Fruit fly (Drosophila melanogaster) whole organism, wandering third instar larva: Measurements from ENCODE around the gene SA2.
A peak's percentile ranks its signal among the peaks of the same experiment; 100 is the strongest.

Source experiments
- Abd-B ChIP-seq: fragments of >200 bp; optimal IDR thresholded peaks from 2 replicates; lab custom pipeline; 2017; ENCODE audit warnings: missing biosample characterization, missing genetic modification characterization
- CG32264 ChIP-seq: fragments of 200-800 bp; sonication (Bioruptor generic); optimal IDR thresholded peaks from 2 replicates; lab custom pipeline; 2016; ENCODE audit warnings: missing biosample characterization, missing genetic modification characterization
- CG9705 ChIP-seq: fragments of 200-800 bp; sonication (Bioruptor generic); optimal IDR thresholded peaks from 2 replicates; lab custom pipeline; 2018; ENCODE audit warnings: missing biosample characterization, mild to moderate bottlenecking, missing genetic modification characterization
- CrebA ChIP-seq: fragments of 200-800 bp; sonication (Bioruptor generic); optimal IDR thresholded peaks from 2 replicates; lab custom pipeline; 2016; ENCODE audit warnings: missing biosample characterization, mild to moderate bottlenecking, missing genetic modification characterization, borderline replicate concordance
- Dfd ChIP-seq: fragments of >200 bp; optimal IDR thresholded peaks from 2 replicates; lab custom pipeline; 2017; ENCODE audit warnings: missing biosample characterization, missing genetic modification characterization
- Dif ChIP-seq: fragments of 200-275, 200-300 bp; sonication (Bioruptor generic); optimal IDR thresholded peaks from 2 replicates; lab custom pipeline; 2018; ENCODE audit warnings: missing biosample characterization, missing genetic modification characterization; ENCODE audit not compliant: partially characterized antibody
- GATAd ChIP-seq: sonication (Bioruptor generic); optimal IDR thresholded peaks from 2 replicates; lab custom pipeline; 2016; ENCODE audit warnings: missing biosample characterization, missing genetic modification characterization
- HLH106 ChIP-seq: fragments of 200-800 bp; optimal IDR thresholded peaks from 3 replicates; lab custom pipeline; 2019; ENCODE audit warnings: missing biosample characterization, mild to moderate bottlenecking, missing genetic modification characterization, moderate library complexity
- Hnf4 ChIP-seq: fragments of 200-800 bp; sonication (Bioruptor generic); optimal IDR thresholded peaks from 2 replicates; lab custom pipeline; 2016; ENCODE audit warnings: missing biosample characterization, mild to moderate bottlenecking, missing genetic modification characterization
- Hr78 ChIP-seq: fragments of >200 bp; optimal IDR thresholded peaks from 2 replicates; lab custom pipeline; 2017; ENCODE audit warnings: missing biosample characterization, missing genetic modification characterization
- Hr83 ChIP-seq: fragments of 200-300 bp; sonication (Bioruptor generic); optimal IDR thresholded peaks from 2 replicates; lab custom pipeline; 2016; ENCODE audit warnings: missing biosample characterization, mild to moderate bottlenecking, missing genetic modification characterization, moderate library complexity; ENCODE audit not compliant: poor library complexity, severe bottlenecking
- Jra ChIP-seq: sonication (Bioruptor generic); optimal IDR thresholded peaks from 2 replicates; lab custom pipeline; 2016; ENCODE audit warnings: missing biosample characterization, missing genetic modification characterization
- Mio ChIP-seq: sonication (Bioruptor generic); optimal IDR thresholded peaks from 2 replicates; lab custom pipeline; 2016; ENCODE audit warnings: missing biosample characterization, missing genetic modification characterization
- Myc ChIP-seq: fragments of >200 bp; optimal IDR thresholded peaks from 2 replicates; lab custom pipeline; 2017
- N ChIP-seq: fragments of >200 bp; optimal IDR thresholded peaks from 2 replicates; lab custom pipeline; 2018; ENCODE audit warnings: missing biosample characterization, missing external identifiers, missing genetic modification characterization
- OdsH ChIP-seq: fragments of 200-800 bp; sonication (Bioruptor generic); optimal IDR thresholded peaks from 2 replicates; lab custom pipeline; 2016; ENCODE audit warnings: missing biosample characterization, mild to moderate bottlenecking, missing genetic modification characterization
- Rel ChIP-seq, 2 experiments: fragments of 200-800 bp; sonication (Bioruptor generic) in 1 of 2; optimal IDR thresholded peaks; 2 replicates in 1 of 2; 3 replicates in 1 of 2; lab custom pipeline; 2016 to 2019; ENCODE audit warnings: mild to moderate bottlenecking in 2 of 2, missing biosample characterization in 2 of 2, missing genetic modification characterization in 2 of 2, moderate library complexity in 1 of 2
- Sp1 ChIP-seq: fragments of 200-800 bp; sonication (Bioruptor generic); optimal IDR thresholded peaks from 3 replicates; lab custom pipeline; 2019; ENCODE audit warnings: missing biosample characterization, mild to moderate bottlenecking, missing genetic modification characterization, moderate library complexity
- Vsx2 ChIP-seq: fragments of 200-300, 225-300 bp; sonication (Bioruptor generic); optimal IDR thresholded peaks from 2 replicates; lab custom pipeline; 2018; ENCODE audit warnings: missing biosample characterization, missing genetic modification characterization; ENCODE audit not compliant: partially characterized antibody
- br ChIP-seq: fragments of 200-800 bp; sonication (Bioruptor generic); optimal IDR thresholded peaks from 2 replicates; lab custom pipeline; 2016; ENCODE audit warnings: missing biosample characterization, missing genetic modification characterization
- brk ChIP-seq: fragments of 200-800 bp; sonication (Bioruptor generic); optimal IDR thresholded peaks from 2 replicates; lab custom pipeline; 2016; ENCODE audit warnings: missing biosample characterization, mild to moderate bottlenecking, missing genetic modification characterization
- dl ChIP-seq, 2 experiments: fragments of 175-275, 200-275 bp in 1 of 2; fragments of 200-275 bp in 1 of 2; sonication (Bioruptor generic); optimal IDR thresholded peaks; lab custom pipeline; 2018; ENCODE audit warnings: mild to moderate bottlenecking in 2 of 2, missing biosample characterization in 2 of 2, missing genetic modification characterization in 2 of 2, moderate library complexity in 2 of 2; ENCODE audit not compliant: partially characterized antibody in 2 of 2, insufficient read depth in 1 of 2
- dmrt93B ChIP-seq: fragments of 200-800 bp; sonication (Bioruptor generic); optimal IDR thresholded peaks from 2 replicates; lab custom pipeline; 2018; ENCODE audit warnings: missing biosample characterization, mild to moderate bottlenecking, missing genetic modification characterization
- dsf ChIP-seq: sonication (Bioruptor generic); optimal IDR thresholded peaks from 2 replicates; lab custom pipeline; 2016; ENCODE audit warnings: missing biosample characterization, missing genetic modification characterization, borderline replicate concordance
- ey ChIP-seq: fragments of 200-800 bp; sonication (Bioruptor generic); optimal IDR thresholded peaks from 2 replicates; lab custom pipeline; 2016; ENCODE audit warnings: missing biosample characterization, missing genetic modification characterization
- foxo ChIP-seq, 2 experiments: fragments of 200-800 bp; sonication (Bioruptor generic); optimal IDR thresholded peaks; 2 replicates in 1 of 2; 3 replicates in 1 of 2; lab custom pipeline; 2016 to 2017; ENCODE audit warnings: missing biosample characterization in 2 of 2, missing genetic modification characterization in 2 of 2
- fru ChIP-seq: fragments of 200-800 bp; sonication (Bioruptor generic); optimal IDR thresholded peaks from 3 replicates; lab custom pipeline; 2016; ENCODE audit warnings: missing biosample characterization, mild to moderate bottlenecking, missing genetic modification characterization
- h ChIP-seq: fragments of 200-800 bp; sonication (Bioruptor generic); optimal IDR thresholded peaks from 3 replicates; lab custom pipeline; 2016; ENCODE audit warnings: missing biosample characterization, mild to moderate bottlenecking, missing genetic modification characterization
- jim ChIP-seq: fragments of 175-275, 200-325 bp; sonication (Bioruptor generic); optimal IDR thresholded peaks from 2 replicates; lab custom pipeline; 2016; ENCODE audit warnings: missing biosample characterization, mild to moderate bottlenecking, missing genetic modification characterization
- lola ChIP-seq: fragments of >200 bp; optimal IDR thresholded peaks from 2 replicates; lab custom pipeline; 2017; ENCODE audit warnings: missing biosample characterization, missing genetic modification characterization
- pan ChIP-seq: fragments of >200 bp; optimal IDR thresholded peaks from 2 replicates; lab custom pipeline; 2017
- psq ChIP-seq: fragments of 200-800 bp; sonication (Bioruptor generic); optimal IDR thresholded peaks from 3 replicates; lab custom pipeline; 2017; ENCODE audit warnings: missing biosample characterization, mild to moderate bottlenecking, missing genetic modification characterization, moderate library complexity
- rgr ChIP-seq: fragments of 200-800 bp; sonication (Bioruptor generic); optimal IDR thresholded peaks from 3 replicates; lab custom pipeline; 2016; ENCODE audit warnings: missing biosample characterization, mild to moderate bottlenecking, missing genetic modification characterization
- sage ChIP-seq: fragments of 200-800 bp; sonication (Bioruptor generic); optimal IDR thresholded peaks from 2 replicates; lab custom pipeline; 2016; ENCODE audit warnings: missing biosample characterization, mild to moderate bottlenecking, missing genetic modification characterization
- sv ChIP-seq: fragments of 200-800 bp; sonication (Bioruptor generic); optimal IDR thresholded peaks from 3 replicates; lab custom pipeline; 2016; ENCODE audit warnings: missing biosample characterization, missing genetic modification characterization
- tai ChIP-seq: sonication (Bioruptor generic); optimal IDR thresholded peaks from 2 replicates; lab custom pipeline; 2016; ENCODE audit warnings: missing biosample characterization, missing genetic modification characterization
- usp ChIP-seq: fragments of >200 bp; optimal IDR thresholded peaks from 2 replicates; lab custom pipeline; 2017; ENCODE audit warnings: missing biosample characterization, missing genetic modification characterization
- woc ChIP-seq: sonication (Bioruptor generic); optimal IDR thresholded peaks from 2 replicates; lab custom pipeline; 2016; ENCODE audit warnings: missing biosample characterization, mild to moderate bottlenecking, missing genetic modification characterization

SA2 gene

DNA sequence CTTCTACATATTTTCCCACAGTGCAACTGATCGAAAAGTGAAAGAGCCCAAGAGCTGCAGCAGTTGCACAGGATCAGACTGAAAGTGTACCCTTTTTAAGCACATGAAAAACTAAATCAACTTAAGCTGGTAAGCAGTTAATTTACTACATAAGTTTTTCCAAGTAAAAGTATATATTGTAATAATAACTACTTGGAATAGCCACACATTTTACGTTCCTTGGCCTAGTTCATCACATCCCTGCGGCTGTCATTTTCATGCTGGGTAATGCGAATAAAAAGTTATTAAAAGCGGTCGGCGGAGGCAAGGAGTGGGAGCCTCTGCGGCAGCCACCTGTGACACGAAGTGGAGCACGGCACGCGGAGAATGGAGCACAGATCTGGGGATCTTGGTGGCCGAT is 13.3 kb upstream of the SA2 start:
- TF ChIP-seq woc (GFP tag; lab: Kevin White, UChicago): peak; percentile 10
- peak; percentile 25 for TF ChIP-seq rgr (GFP tag; lab: Kevin White, UChicago)
- TF ChIP-seq Vsx2 (GFP tag; lab: Kevin White, UChicago): no peak
- peak; percentile 11 for TF ChIP-seq fru (GFP tag; lab: Kevin White, UChicago)
- TF ChIP-seq dmrt93B (GFP tag; lab: Kevin White, UChicago): no peak
- peak; percentile 6 for TF ChIP-seq h
- TF ChIP-seq foxo (GFP tag; optimal IDR thresholded peaks at IDR 0.05; lab: Kevin White, UChicago): peak in 1 of 2 experiments; percentile 11
- no peak for TF ChIP-seq CG32264 (GFP tag; lab: Kevin White, UChicago)
- TF ChIP-seq N (GFP tag; lab: Kevin White, UChicago): no peak
- TF ChIP-seq Sp1 (GFP tag; lab: Kevin White, UChicago): no peak
- no peak for TF ChIP-seq Dfd (GFP tag; lab: Kevin White, UChicago)
- peak; percentile 3 for TF ChIP-seq br
- TF ChIP-seq OdsH (GFP tag; lab: Kevin White, UChicago): no peak
- peak; percentile 7 for TF ChIP-seq ey (GFP tag; lab: Kevin White, UChicago)
- no peak for TF ChIP-seq sv (GFP tag; lab: Kevin White, UChicago)
- TF ChIP-seq, all 38 proteins: peak for 7

DNA sequence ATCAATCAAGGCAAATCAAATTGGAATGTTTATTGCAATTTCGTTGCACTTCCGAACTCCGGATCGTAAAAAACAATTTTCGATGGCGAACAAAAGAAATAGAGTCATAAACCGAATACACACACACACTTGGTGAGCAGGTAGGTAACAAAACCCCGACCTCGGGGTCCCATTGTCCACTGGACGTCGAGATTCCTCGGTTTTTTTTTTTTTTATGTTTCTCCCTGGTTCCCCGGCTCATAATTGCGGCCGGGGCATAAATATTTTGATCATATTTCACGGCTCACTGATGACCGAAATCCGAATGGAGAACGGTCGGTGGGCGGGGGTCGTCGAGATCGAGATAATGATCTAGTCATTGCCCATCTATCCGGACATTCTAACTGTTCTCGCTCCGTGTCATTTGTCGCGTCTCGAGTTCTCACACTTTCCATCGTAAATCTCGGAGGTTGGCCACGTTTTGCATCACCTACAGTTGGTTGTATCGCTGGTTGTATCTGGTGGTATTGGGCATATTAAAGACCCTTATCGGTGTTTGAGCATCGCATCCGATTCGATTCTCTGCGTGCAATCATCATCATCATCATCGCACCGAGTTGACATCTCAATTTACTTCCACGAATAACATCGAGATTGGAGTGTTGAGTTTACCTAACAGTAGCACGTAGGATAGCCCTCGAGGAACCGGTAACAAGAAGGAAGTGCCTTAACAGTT is 10.3 kb upstream of the SA2 start:
- TF ChIP-seq Hr83: no peak

DNA sequence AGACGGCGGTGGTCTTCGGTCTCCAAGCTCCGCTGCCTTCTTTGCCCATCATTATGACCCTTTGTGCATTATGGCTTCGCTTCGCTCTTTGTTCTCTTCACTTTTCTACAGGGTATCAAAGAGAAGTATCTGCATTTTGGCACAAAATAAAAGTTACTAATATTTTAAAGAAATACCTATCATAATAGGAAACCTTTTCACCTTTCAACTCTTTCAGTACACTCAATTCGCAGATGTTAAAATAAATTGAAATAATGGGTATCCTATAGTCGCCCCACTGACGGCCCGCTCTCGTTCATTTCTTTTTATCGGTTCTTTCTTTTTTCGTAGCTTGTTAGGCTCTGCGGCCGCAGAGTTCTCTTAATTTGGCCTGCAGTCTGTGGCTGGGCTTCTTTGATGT is 5.2 kb upstream of the SA2 start:
- TF ChIP-seq br (peak; percentile 97), CG32264 (GFP tag; lab: Kevin White, UChicago) (peak; percentile 94), Sp1 (GFP tag; lab: Kevin White, UChicago) (peak; percentile 97), jim (GFP tag; lab: Kevin White, UChicago) (no peak), N (GFP tag; lab: Kevin White, UChicago) (no peak), dmrt93B (GFP tag; lab: Kevin White, UChicago) (peak; percentile 88), Hr83 (peak; percentile 76), tai (GFP tag; lab: Kevin White, UChicago) (peak; percentile 93), HLH106 (peak; percentile 97), GATAd (GFP tag; lab: Kevin White, UChicago) (peak; percentile 75), psq (GFP tag; lab: Kevin White, UChicago) (peak; percentile 98), foxo (GFP tag; optimal IDR thresholded peaks at IDR 0.05; lab: Kevin White, UChicago) (peak; percentile 81 to 97), fru (GFP tag; lab: Kevin White, UChicago) (peak; percentile 97), usp (no peak), sv (GFP tag; lab: Kevin White, UChicago) (peak; percentile 76), dl (GFP tag; optimal IDR thresholded peaks at IDR 0.05; lab: Kevin White, UChicago; ENCODE audit: insufficient read depth in 1 of 2, partially characterized antibody in 2 of 2) (no peak), OdsH (GFP tag; lab: Kevin White, UChicago) (peak; percentile 97), Hr78 (GFP tag; lab: Kevin White, UChicago) (no peak), pan (lab: Kevin White, UChicago) (peak; percentile 66), CrebA (GFP tag; lab: Kevin White, UChicago) (peak; percentile 86), Jra (GFP tag; lab: Kevin White, UChicago) (peak; percentile 95), Myc (lab: Kevin White, UChicago) (no peak), Mio (GFP tag; lab: Kevin White, UChicago) (peak; percentile 68), rgr (GFP tag; lab: Kevin White, UChicago) (peak; percentile 98), dsf (GFP tag; lab: Kevin White, UChicago) (peak; percentile 82), woc (GFP tag; lab: Kevin White, UChicago) (peak; percentile 98), Dif (GFP tag; lab: Kevin White, UChicago) (no peak), lola (no peak), h (peak; percentile 98), brk (GFP tag; lab: Kevin White, UChicago) (peak; percentile 96), Dfd (GFP tag; lab: Kevin White, UChicago) (no peak), CG9705 (GFP tag; lab: Kevin White, UChicago) (peak; percentile 73), Rel (GFP tag; optimal IDR thresholded peaks at IDR 0.05; lab: Kevin White, UChicago) (peak; percentile 96), Rel (tag; optimal IDR thresholded peaks at IDR 0.05; lab: Kevin White, UChicago) (peak; percentile 79), Hnf4 (peak; percentile 97), Abd-B (no peak), sage (GFP tag; lab: Kevin White, UChicago) (peak; percentile 94), Vsx2 (GFP tag; lab: Kevin White, UChicago) (no peak), ey (GFP tag; lab: Kevin White, UChicago) (peak; percentile 97)
